Worm (Caenorhabditis elegans) whole organism, L1 larva: ENCODE results near the gene brf-1.

Experiments used
- lin-15B ChIP-seq: fragments of 150-350 bp; sonication (generic microtip); optimal IDR thresholded peaks from 3 replicates; lab custom pipeline; 2014; ENCODE audit warnings: missing biosample characterization, missing genetic modification characterization
- lin-39 ChIP-seq: fragments of 150-350 bp; optimal IDR thresholded peaks from 2 replicates; lab custom pipeline; 2014; ENCODE audit warnings: missing biosample characterization, missing genetic modification reagents, missing genetic modification characterization
- nhr-11 ChIP-seq: fragments of 150-350 bp; optimal IDR thresholded peaks from 2 replicates; lab custom pipeline; 2014; ENCODE audit warnings: missing biosample characterization, missing genetic modification characterization
- snpc-4 ChIP-seq: fragments of 150-350 bp; optimal IDR thresholded peaks from 2 replicates; lab custom pipeline; 2014; ENCODE audit warnings: missing biosample characterization, missing genetic modification characterization

DNA sequence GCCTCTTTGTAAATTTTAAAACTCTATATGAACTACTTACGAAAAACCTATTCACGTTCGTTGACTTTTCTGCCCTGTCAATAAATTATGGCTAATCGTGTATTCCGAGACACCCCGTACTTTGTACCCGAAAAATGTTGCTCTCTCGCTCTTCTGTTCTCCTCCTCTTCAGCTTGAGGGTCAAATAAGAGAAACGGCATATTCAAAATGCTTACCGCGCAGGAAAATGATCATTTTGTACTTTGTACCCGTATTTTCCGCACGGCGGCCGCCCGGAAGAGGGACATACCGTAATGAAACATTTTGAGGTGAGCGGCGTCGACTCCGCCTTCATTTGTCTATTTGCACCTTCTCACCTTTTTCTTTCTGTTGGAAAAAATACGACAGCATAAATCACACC, 38.0 kb downstream of the brf-1 start:
- TF ChIP-seq snpc-4 (tag; lab: Kevin White, UChicago): no peak
- TF ChIP-seq lin-39 (tag; lab: Kevin White, UChicago): no peak
- no peak for TF ChIP-seq nhr-11 (tag; lab: Kevin White, UChicago)
- no peak for TF ChIP-seq lin-15B (tag; lab: Kevin White, UChicago)
